Worm (Caenorhabditis elegans) whole organism, late embryonic: Measurements from ENCODE around the gene cup-5.

Source experiments
- C08G9.2 ChIP-seq: sonication (generic microtip); optimal IDR thresholded peaks from 2 replicates; lab custom pipeline; 2016; ENCODE audit warnings: mild to moderate bottlenecking, missing genetic modification characterization, moderate library complexity, missing compliant biosample characterization
- F13H6.1 ChIP-seq: sonication (generic microtip); optimal IDR thresholded peaks from 2 replicates; lab custom pipeline; 2016; ENCODE audit warnings: missing genetic modification characterization, missing compliant biosample characterization
- K09A11.1 ChIP-seq: sonication (generic microtip); optimal IDR thresholded peaks from 2 replicates; lab custom pipeline; 2017; ENCODE audit warnings: antibody characterized with exemption, mild to moderate bottlenecking, missing genetic modification characterization, missing compliant biosample characterization; ENCODE audit not compliant: insufficient read depth
- ahr-1 ChIP-seq: sonication (generic microtip); optimal IDR thresholded peaks from 2 replicates; lab custom pipeline; 2016; ENCODE audit warnings: missing genetic modification characterization, missing compliant biosample characterization
- ceh-14 ChIP-seq: sonication (generic microtip); optimal IDR thresholded peaks from 2 replicates; lab custom pipeline; 2016; ENCODE audit warnings: missing genotype, missing genetic modification characterization, missing compliant biosample characterization
- ceh-18 ChIP-seq: sonication (generic microtip); optimal IDR thresholded peaks from 2 replicates; lab custom pipeline; 2016; ENCODE audit warnings: missing genetic modification characterization, missing compliant biosample characterization
- ceh-19 ChIP-seq: fragments of 200-800 bp; sonication (Bioruptor generic); optimal IDR thresholded peaks from 2 replicates; lab custom pipeline; 2018; ENCODE audit warnings: mild to moderate bottlenecking, missing genetic modification characterization, missing compliant biosample characterization
- ceh-2 ChIP-seq: sonication (generic microtip); optimal IDR thresholded peaks from 2 replicates; lab custom pipeline; 2016; ENCODE audit warnings: missing genotype, missing genetic modification characterization, missing compliant biosample characterization
- ceh-24 ChIP-seq: sonication (generic microtip); optimal IDR thresholded peaks from 2 replicates; lab custom pipeline; 2016; ENCODE audit warnings: mild to moderate bottlenecking, missing genetic modification characterization, missing compliant biosample characterization
- ceh-45 ChIP-seq: fragments of 200-800 bp; sonication (Bioruptor generic); IDR thresholded peaks from 2 replicates; pipeline ENCODE4 v1.3.6; 2022; ENCODE audit warnings: missing genetic modification reagents, missing genetic modification characterization, missing compliant biosample characterization
- ceh-48 ChIP-seq: sonication (generic microtip); optimal IDR thresholded peaks from 2 replicates; lab custom pipeline; 2016; ENCODE audit warnings: missing genetic modification characterization, inconsistent platforms, missing compliant biosample characterization
- che-1 ChIP-seq: sonication (generic microtip); optimal IDR thresholded peaks from 2 replicates; lab custom pipeline; 2016; ENCODE audit warnings: mild to moderate bottlenecking, missing genetic modification characterization, missing compliant biosample characterization
- dmd-4 ChIP-seq: sonication (generic microtip); optimal IDR thresholded peaks from 2 replicates; lab custom pipeline; 2016; ENCODE audit warnings: borderline replicate concordance, missing genetic modification characterization, missing compliant biosample characterization
- elt-2 ChIP-seq: sonication (generic microtip); optimal IDR thresholded peaks from 2 replicates; lab custom pipeline; 2016; ENCODE audit warnings: missing genetic modification reagents, missing genetic modification characterization, missing compliant biosample characterization
- elt-4 ChIP-seq: sonication (generic microtip); optimal IDR thresholded peaks from 2 replicates; lab custom pipeline; 2016; ENCODE audit warnings: missing genetic modification characterization, missing compliant biosample characterization
- fax-1 ChIP-seq: sonication (generic microtip); optimal IDR thresholded peaks from 2 replicates; lab custom pipeline; 2016; ENCODE audit warnings: missing genotype, missing genetic modification characterization, missing compliant biosample characterization
- fkh-6 ChIP-seq: sonication (generic microtip); optimal IDR thresholded peaks from 2 replicates; lab custom pipeline; 2016; ENCODE audit warnings: missing genetic modification characterization, missing compliant biosample characterization
- hlh-8 ChIP-seq: sonication (generic microtip); optimal IDR thresholded peaks from 2 replicates; lab custom pipeline; 2016; ENCODE audit warnings: missing genotype, missing genetic modification characterization, missing compliant biosample characterization
- lim-6 ChIP-seq: sonication (generic microtip); optimal IDR thresholded peaks from 2 replicates; lab custom pipeline; 2016; ENCODE audit warnings: missing genetic modification characterization, missing compliant biosample characterization
- madf-2 ChIP-seq: sonication (generic microtip); optimal IDR thresholded peaks from 2 replicates; lab custom pipeline; 2017; ENCODE audit warnings: missing genetic modification characterization, missing compliant biosample characterization
- mec-3 ChIP-seq: sonication (generic microtip); optimal IDR thresholded peaks from 2 replicates; lab custom pipeline; 2016; ENCODE audit warnings: borderline replicate concordance, missing genetic modification characterization, missing compliant biosample characterization
- nhr-11 ChIP-seq: fragments of 150-350 bp; optimal IDR thresholded peaks from 2 replicates; lab custom pipeline; 2014; ENCODE audit warnings: missing biosample characterization, missing genetic modification characterization
- nhr-232 ChIP-seq: sonication (generic microtip); optimal IDR thresholded peaks from 2 replicates; lab custom pipeline; 2016; ENCODE audit warnings: missing genetic modification characterization, missing compliant biosample characterization
- npax-4 ChIP-seq: sonication (generic microtip); optimal IDR thresholded peaks from 2 replicates; lab custom pipeline; 2016; ENCODE audit warnings: missing genetic modification characterization, missing compliant biosample characterization
- pag-3 ChIP-seq: sonication (generic microtip); optimal IDR thresholded peaks from 2 replicates; lab custom pipeline; 2016; ENCODE audit warnings: missing compliant biosample characterization, missing genetic modification characterization, borderline replicate concordance
- pax-1 ChIP-seq: fragments of 150-350 bp; optimal IDR thresholded peaks from 2 replicates; lab custom pipeline; 2014; ENCODE audit warnings: missing biosample characterization, missing genetic modification characterization
- pqm-1 ChIP-seq: sonication (generic microtip); optimal IDR thresholded peaks from 2 replicates; lab custom pipeline; 2016; ENCODE audit warnings: missing genetic modification characterization, missing compliant biosample characterization
- ref-2 ChIP-seq: sonication (generic microtip); optimal IDR thresholded peaks from 2 replicates; lab custom pipeline; 2016; ENCODE audit warnings: missing genetic modification characterization, missing compliant biosample characterization
- sox-2 ChIP-seq: fragments of 200-800 bp; sonication (Bioruptor generic); IDR thresholded peaks from 2 replicates; pipeline ENCODE4 v1.3.6; 2022; ENCODE audit warnings: missing genetic modification reagents, missing genetic modification characterization, missing compliant biosample characterization
- sox-4 ChIP-seq: sonication (generic microtip); optimal IDR thresholded peaks from 2 replicates; lab custom pipeline; 2017; ENCODE audit warnings: mild to moderate bottlenecking, missing genetic modification characterization, inconsistent platforms, missing compliant biosample characterization
- syd-9 ChIP-seq: sonication (generic microtip); optimal IDR thresholded peaks from 2 replicates; lab custom pipeline; 2016; ENCODE audit warnings: mild to moderate bottlenecking, missing genetic modification characterization, moderate library complexity, missing compliant biosample characterization
- tbx-7 ChIP-seq: sonication (generic microtip); optimal IDR thresholded peaks from 2 replicates; lab custom pipeline; 2016; ENCODE audit warnings: missing genotype, missing genetic modification characterization, missing compliant biosample characterization
- ttx-3 ChIP-seq: sonication (generic microtip); optimal IDR thresholded peaks from 2 replicates; lab custom pipeline; 2016; ENCODE audit warnings: missing genetic modification reagents, missing genetic modification characterization, missing compliant biosample characterization
- unc-55 ChIP-seq: sonication (generic microtip); optimal IDR thresholded peaks from 2 replicates; lab custom pipeline; 2017; ENCODE audit warnings: missing biosample characterization, missing genetic modification reagents, missing genetic modification characterization
- zip-5 ChIP-seq: sonication (generic microtip); optimal IDR thresholded peaks from 2 replicates; lab custom pipeline; 2016; ENCODE audit warnings: missing genetic modification characterization, missing compliant biosample characterization

Gene cup-5

DNA sequence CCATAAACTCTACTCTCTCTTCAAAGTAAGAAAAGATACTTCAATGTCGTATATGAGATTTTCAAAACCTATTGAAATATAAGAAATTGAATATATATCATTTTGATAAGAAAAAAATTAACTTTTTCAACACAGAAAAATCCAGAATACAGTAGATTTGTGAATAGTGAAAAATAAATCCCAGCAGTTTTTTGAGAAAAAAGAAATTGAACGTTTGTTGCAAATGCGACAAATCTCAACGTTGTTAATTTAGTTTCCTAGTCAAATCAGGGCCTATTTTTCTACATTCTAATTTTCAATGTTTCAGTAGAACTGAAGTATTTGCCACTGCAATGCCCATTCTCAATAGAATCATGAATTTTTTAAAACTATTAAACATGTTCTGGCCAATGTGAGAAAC is 30.5 kb downstream of the cup-5 start, which contains the start of gene T04A6.2:
T04A6.2 (plus strand) TSS at position 301 of the 400 bp plus-strand sequence.
- no peak for TF ChIP-seq ahr-1 (tag; lab: Kevin White, UChicago)
- no peak for TF ChIP-seq che-1 (tag; lab: Kevin White, UChicago)
- no peak for TF ChIP-seq fkh-6
- TF ChIP-seq pax-1 = no peak
- no peak for TF ChIP-seq ttx-3 (tag; lab: Kevin White, UChicago)
- no peak for TF ChIP-seq ceh-14 (tag; lab: Kevin White, UChicago)
- no peak for TF ChIP-seq ceh-45 (GFP tag; lab: Robert Waterston, UW)
- TF ChIP-seq ceh-2 (tag; lab: Kevin White, UChicago) = no peak

DNA sequence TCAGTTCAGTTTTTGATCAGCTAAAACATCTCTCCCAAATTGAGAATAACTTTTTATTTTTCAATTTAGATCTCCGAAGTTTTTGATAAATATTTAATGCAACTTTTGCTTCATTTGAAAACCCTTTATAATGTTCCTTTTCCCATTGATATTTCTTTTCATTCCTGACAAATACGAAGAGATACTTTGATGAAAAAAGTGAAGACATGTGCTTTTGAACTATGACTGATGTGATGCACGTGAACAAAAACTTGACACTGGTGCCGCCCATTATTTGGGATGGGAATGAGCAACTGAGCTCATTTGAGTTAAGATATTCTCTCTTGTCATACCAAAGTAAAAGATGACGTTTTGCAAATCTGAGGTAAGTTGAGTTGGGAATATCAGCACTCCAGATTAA is 32.2 kb downstream of the cup-5 start, which contains the start of gene T04A6.1:
T04A6.1 (plus strand) TSS at position 301 of the 400 bp plus-strand sequence.
- TF ChIP-seq fkh-6 (no peak), npax-4 (no peak)

- no peak for TF ChIP-seq K09A11.1
- no peak for TF ChIP-seq fax-1 (tag; lab: Kevin White, UChicago)
- no peak for TF ChIP-seq syd-9 (tag; lab: Kevin White, UChicago)
- no peak for TF ChIP-seq sox-2
- no peak for TF ChIP-seq ceh-14 (tag; lab: Kevin White, UChicago)
- TF ChIP-seq madf-2 = no peak
- TF ChIP-seq ahr-1 (tag; lab: Kevin White, UChicago) = no peak
- no peak for TF ChIP-seq ceh-48 (tag; lab: Kevin White, UChicago)
- no peak for TF ChIP-seq ceh-18 (tag; lab: Kevin White, UChicago)
- TF ChIP-seq hlh-8 = no peak
- TF ChIP-seq dmd-4 (tag; lab: Kevin White, UChicago) = no peak
- TF ChIP-seq ceh-19 (GFP tag; lab: Kevin White, UChicago) = no peak
Observed at ce11 chrIII:7618294-7618693, 34.3 kb downstream of the cup-5 start.

DNA sequence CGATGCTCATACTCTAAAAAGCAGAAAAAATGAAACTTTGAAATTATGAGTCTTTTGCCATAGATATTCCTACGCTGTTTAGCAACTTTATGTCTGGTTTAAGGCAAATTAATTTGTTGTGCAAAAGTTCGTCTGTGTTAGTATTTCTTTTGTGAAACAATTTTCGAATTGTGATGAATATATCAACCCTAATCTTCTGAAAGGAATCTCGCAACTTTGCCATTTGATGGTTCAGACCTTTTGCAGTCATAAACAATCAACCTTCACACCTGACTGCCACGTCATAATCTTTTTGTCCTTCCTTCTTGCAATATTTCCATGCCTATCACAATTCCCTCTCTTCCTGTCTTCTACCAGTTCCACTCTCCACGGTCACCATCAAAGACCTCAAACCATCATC is 35.9 kb downstream of the cup-5 start:
- TF ChIP-seq nhr-232 (tag; lab: Kevin White, UChicago) (no peak), mec-3 (tag; lab: Kevin White, UChicago) (no peak), nhr-11 (tag; lab: Kevin White, UChicago) (no peak), elt-4 (tag; lab: Kevin White, UChicago) (no peak), unc-55 (GFP tag; lab: Kevin White, UChicago) (no peak), tbx-7 (no peak), K09A11.1 (no peak)

- TF ChIP-seq pqm-1 (tag; lab: Kevin White, UChicago) (no peak), fax-1 (tag; lab: Kevin White, UChicago) (no peak), ceh-14 (tag; lab: Kevin White, UChicago) (no peak), elt-2 (no peak), madf-2 (no peak), ref-2 (tag; lab: Kevin White, UChicago) (no peak), zip-5 (tag; lab: Kevin White, UChicago) (no peak), lim-6 (no peak), pag-3 (tag; lab: Kevin White, UChicago) (no peak)
- TF ChIP-seq, all 69 proteins: peak for 0
Observed at ce11 chrIII:7621355-7621754, 37.4 kb downstream of the cup-5 start.

- TF ChIP-seq ceh-24 (tag; lab: Kevin White, UChicago) (no peak), hlh-8 (no peak), npax-4 (no peak), nhr-11 (tag; lab: Kevin White, UChicago) (no peak), tbx-7 (no peak), C08G9.2 (no peak), F13H6.1 (tag; lab: Kevin White, UChicago) (no peak), sox-4 (tag; lab: Kevin White, UChicago) (no peak)
Observed at ce11 chrIII:7622922-7623321, 38.9 kb downstream of the cup-5 start.
